Worm (Caenorhabditis elegans): Measurements from ENCODE around the gene C35C5.10.

- TF ChIP-seq zag-1 (tag; optimal IDR thresholded peaks at IDR 0.05) (no peak), lin-13 (GFP tag; optimal IDR thresholded peaks at IDR 0.05) (no peak), ZK546.5 (tag; optimal IDR thresholded peaks at IDR 0.05) (no peak), nhr-42 (GFP tag; IDR thresholded peaks at IDR 0.05) (no peak), spr-3 (GFP tag; optimal IDR thresholded peaks at IDR 0.05) (no peak), zfp-2 (tag; optimal IDR thresholded peaks at IDR 0.05) (no peak), nhr-10 (tag; optimal IDR thresholded peaks at IDR 0.05) (no peak)
Observed at ce11 chrX:11551808-11552207, 4.2 kb upstream of the C35C5.10 start.
